Worm (Caenorhabditis elegans) whole organism, young adult: ENCODE data around the gene F26A1.4.
A peak's percentile ranks its signal among the peaks of the same experiment; 100 is the strongest.

Experiments
- B0035.1 ChIP-seq: sonication (generic microtip); optimal IDR thresholded peaks from 2 replicates; lab custom pipeline; 2016; ENCODE audit warnings: missing genetic modification characterization, mild to moderate bottlenecking, missing compliant biosample characterization, missing genotype, missing genetic modification reagents
- C17E4.6 ChIP-seq: fragments of 200-800 bp; sonication (Bioruptor generic); IDR thresholded peaks from 2 replicates; pipeline ENCODE4 v1.3.6; 2022; ENCODE audit warnings: missing genetic modification reagents, missing genetic modification characterization, missing compliant biosample characterization
- F57A8.1 ChIP-seq: fragments of 200-800 bp; sonication (Bioruptor generic); optimal IDR thresholded peaks from 2 replicates; lab custom pipeline; 2018; ENCODE audit warnings: mild to moderate bottlenecking, missing genetic modification characterization, moderate library complexity, missing compliant biosample characterization
- K11D2.4 ChIP-seq: fragments of 200-800 bp; sonication (Bioruptor generic); IDR thresholded peaks from 2 replicates; pipeline ENCODE4 v1.3.6; 2022; ENCODE audit warnings: missing genetic modification reagents, missing genetic modification characterization, missing compliant biosample characterization
- K12H6.12 ChIP-seq: fragments of 200-800 bp; sonication (Bioruptor generic); optimal IDR thresholded peaks from 2 replicates; lab custom pipeline; 2018; ENCODE audit warnings: mild to moderate bottlenecking, missing genetic modification characterization, missing compliant biosample characterization
- T26A5.8 ChIP-seq: sonication (generic microtip); optimal IDR thresholded peaks from 2 replicates; lab custom pipeline; 2016; ENCODE audit warnings: missing genetic modification characterization, missing compliant biosample characterization
- Y67H2A.10 ChIP-seq: fragments of 200-800 bp; sonication (Bioruptor generic); conservative IDR thresholded peaks from 2 replicates; pipeline ENCODE4 v1.3.6; 2022; ENCODE audit warnings: missing genetic modification reagents, missing genetic modification characterization, missing compliant biosample characterization
- Y79H2A.3 ChIP-seq: fragments of 200-800 bp; sonication (Bioruptor generic); conservative IDR thresholded peaks from 2 replicates; pipeline ENCODE4 v1.3.6; 2022; ENCODE audit warnings: missing genetic modification reagents, missing genetic modification characterization, missing compliant biosample characterization
- ZK185.1 ChIP-seq: sonication (generic microtip); optimal IDR thresholded peaks from 2 replicates; lab custom pipeline; 2016; ENCODE audit warnings: mild to moderate bottlenecking, missing genetic modification characterization, missing compliant biosample characterization; ENCODE audit not compliant: poor library complexity, severe bottlenecking
- ama-1 ChIP-seq, 3 experiments: fragments of 150-350 bp in 1 of 3; sonication (generic microtip) in 2 of 3; optimal IDR thresholded peaks; 2 replicates each; lab custom pipeline; 2014 to 2018; ENCODE audit warnings: missing biosample characterization in 2 of 3, missing genetic modification characterization in 2 of 3, missing genetic modification reagents in 2 of 3
- athp-1 ChIP-seq: sonication (generic microtip); optimal IDR thresholded peaks from 2 replicates; lab custom pipeline; 2017; ENCODE audit warnings: mild to moderate bottlenecking, missing genetic modification characterization, missing compliant biosample characterization
- ccch-3 ChIP-seq: fragments of 200-800 bp; sonication (Bioruptor generic); optimal IDR thresholded peaks from 2 replicates; lab custom pipeline; 2018; ENCODE audit warnings: mild to moderate bottlenecking, missing genetic modification characterization, missing compliant biosample characterization
- cebp-1 ChIP-seq, 2 experiments: fragments of 200-800 bp in 1 of 2; sonication (Bioruptor generic) in 1 of 2; sonication (generic microtip) in 1 of 2; IDR thresholded peaks in 1 of 2; optimal IDR thresholded peaks in 1 of 2; 2 replicates each; pipeline versions ENCODE4 v1.3.6 to Lab custom; 2017 to 2022; ENCODE audit warnings: missing compliant biosample characterization in 2 of 2, missing genetic modification characterization in 2 of 2, mild to moderate bottlenecking in 1 of 2, missing genetic modification reagents in 1 of 2, moderate library complexity in 1 of 2
- ceh-79 ChIP-seq: sonication (generic microtip); optimal IDR thresholded peaks from 2 replicates; lab custom pipeline; 2017; ENCODE audit warnings: mild to moderate bottlenecking, missing genetic modification characterization, missing compliant biosample characterization
- fkh-3 ChIP-seq: sonication (generic microtip); optimal IDR thresholded peaks from 2 replicates; lab custom pipeline; 2016; ENCODE audit warnings: mild to moderate bottlenecking, missing genetic modification characterization, missing compliant biosample characterization
- him-1 ChIP-seq: sonication (generic microtip); optimal IDR thresholded peaks from 2 replicates; lab custom pipeline; 2016; ENCODE audit warnings: missing genotype, missing genetic modification reagents, missing genetic modification characterization, missing compliant biosample characterization
- hmg-20 ChIP-seq: fragments of 200-800 bp; sonication (Bioruptor generic); IDR thresholded peaks from 2 replicates; pipeline ENCODE4 v1.3.6; 2022; ENCODE audit warnings: missing genetic modification reagents, missing genetic modification characterization, missing compliant biosample characterization
- hsf-1 ChIP-seq: fragments of 200-800 bp; sonication (Bioruptor generic); IDR thresholded peaks from 2 replicates; pipeline ENCODE4 v1.3.6; 2022; ENCODE audit warnings: missing genetic modification reagents, missing genetic modification characterization, missing compliant biosample characterization
- lin-40 ChIP-seq: sonication (generic microtip); optimal IDR thresholded peaks from 2 replicates; lab custom pipeline; 2016; ENCODE audit warnings: missing genetic modification characterization, mild to moderate bottlenecking, missing compliant biosample characterization, missing genotype, missing genetic modification reagents
- lin-54 ChIP-seq: fragments of 200-800 bp; sonication (Bioruptor generic); optimal IDR thresholded peaks from 2 replicates; lab custom pipeline; 2018; ENCODE audit warnings: mild to moderate bottlenecking, missing genetic modification characterization, missing compliant biosample characterization
- madf-6 ChIP-seq: fragments of 200-800 bp; sonication (Bioruptor generic); IDR thresholded peaks from 2 replicates; pipeline ENCODE4 v1.3.6; 2022; ENCODE audit warnings: missing genetic modification reagents, missing genetic modification characterization, missing compliant biosample characterization
- mcd-1 ChIP-seq: fragments of 200-800 bp; sonication (Bioruptor generic); IDR thresholded peaks from 2 replicates; pipeline ENCODE4 v1.3.6; 2022; ENCODE audit warnings: missing genetic modification reagents, missing genetic modification characterization, missing compliant biosample characterization
- nhr-179 ChIP-seq: sonication (generic microtip); optimal IDR thresholded peaks from 2 replicates; lab custom pipeline; 2016; ENCODE audit warnings: mild to moderate bottlenecking, missing genetic modification characterization, missing compliant biosample characterization
- nhr-27 ChIP-seq: fragments of 200-800 bp; sonication (Bioruptor generic); optimal IDR thresholded peaks from 2 replicates; lab custom pipeline; 2018; ENCODE audit warnings: mild to moderate bottlenecking, missing genetic modification characterization, moderate library complexity, missing compliant biosample characterization
- repo-1 ChIP-seq: sonication (generic microtip); optimal IDR thresholded peaks from 2 replicates; lab custom pipeline; 2017; ENCODE audit warnings: mild to moderate bottlenecking, missing genetic modification characterization, missing compliant biosample characterization
- sea-2 ChIP-seq: fragments of 200-800 bp; sonication (Bioruptor generic); IDR thresholded peaks from 2 replicates; pipeline ENCODE4 v1.3.6; 2022; ENCODE audit warnings: missing genetic modification characterization, missing compliant biosample characterization
- snpc-1.1 ChIP-seq: sonication (generic microtip); optimal IDR thresholded peaks from 2 replicates; lab custom pipeline; 2017; ENCODE audit warnings: missing genetic modification characterization, mild to moderate bottlenecking, missing compliant biosample characterization, antibody characterized with exemption, moderate library complexity, missing genotype, missing genetic modification reagents; ENCODE audit not compliant: insufficient read depth
- snpc-4 ChIP-seq, 5 experiments: fragments of 150-350 bp in 1 of 5; sonication (generic microtip) in 4 of 5; optimal IDR thresholded peaks; 2 replicates each; lab custom pipeline; 2014 to 2018; ENCODE audit warnings: missing genetic modification characterization in 5 of 5, missing biosample characterization in 3 of 5, antibody characterized with exemption in 2 of 5, mild to moderate bottlenecking in 2 of 5, missing compliant biosample characterization in 2 of 5, missing genotype in 2 of 5, moderate library complexity in 2 of 5, missing genetic modification reagents in 1 of 5
- sptf-2 ChIP-seq: fragments of 200-800 bp; sonication (Bioruptor generic); optimal IDR thresholded peaks from 2 replicates; lab custom pipeline; 2018; ENCODE audit warnings: mild to moderate bottlenecking, missing genetic modification characterization, missing compliant biosample characterization
- tbp1 ChIP-seq: fragments of 200-800 bp; sonication (Bioruptor generic); optimal IDR thresholded peaks from 2 replicates; lab custom pipeline; 2018; ENCODE audit warnings: mild to moderate bottlenecking, missing genetic modification characterization, missing compliant biosample characterization
- tlf-1 ChIP-seq: fragments of 200-800 bp; sonication (Bioruptor generic); optimal IDR thresholded peaks from 2 replicates; lab custom pipeline; 2018; ENCODE audit warnings: mild to moderate bottlenecking, missing genetic modification characterization, missing compliant biosample characterization
- ztf-28 ChIP-seq: fragments of 200-800 bp; sonication (Bioruptor generic); IDR thresholded peaks from 2 replicates; pipeline ENCODE4 v1.3.6; 2022; ENCODE audit warnings: missing genetic modification reagents, missing genetic modification characterization, missing compliant biosample characterization

The F26A1.4 gene

ce11 chrIII:4796039-4796438 lies 21.3 kb upstream of the F26A1.4 start (continued):
- TF ChIP-seq repo-1 (tag; lab: Kevin White, UChicago) (peak; percentile 18), lin-40 (tag; lab: Kevin White, UChicago) (peak; percentile 23), tlf-1 (GFP tag; lab: Kevin White, UChicago) (peak; percentile 19), him-1 (tag; lab: Kevin White, UChicago) (no peak), hmg-20 (no peak), Y79H2A.3 (GFP tag; lab: Robert Waterston, UW) (no peak), snpc-1.1 (tag; lab: Kevin White, UChicago) (peak; percentile 30), ama-1 (optimal IDR thresholded peaks at IDR 0.05; lab: Kevin White, UChicago) (no peak), ama-1 (GFP tag; optimal IDR thresholded peaks at IDR 0.05; lab: Kevin White, UChicago) (no peak), Y67H2A.10 (no peak), ZK185.1 (tag; lab: Kevin White, UChicago) (peak; percentile 47), tbp1 (GFP tag; lab: Kevin White, UChicago) (peak; percentile 48), athp-1 (peak; percentile 73), K11D2.4 (GFP tag; lab: Robert Waterston, UW) (peak; percentile 20; the same call in 1 of the 2 replicates), ceh-79 (tag; lab: Kevin White, UChicago) (no peak), sptf-2 (GFP tag; lab: Kevin White, UChicago) (no peak), K12H6.12 (tag; lab: Kevin White, UChicago) (peak; percentile 59), snpc-4 (GFP tag; optimal IDR thresholded peaks at IDR 0.05; lab: Kevin White, UChicago) (no peak), snpc-4 (tag; optimal IDR thresholded peaks at IDR 0.05; lab: Kevin White, UChicago) (peak; percentile 13 to 62 (median 54)), nhr-179 (no peak), ztf-28 (no peak), F57A8.1 (no peak), T26A5.8 (no peak), mcd-1 (GFP tag; lab: Robert Waterston, UW) (peak; percentile 59), lin-54 (GFP tag; lab: Kevin White, UChicago) (peak; percentile 56)

ce11 chrIII:4796536-4796935 lies 20.8 kb upstream of the F26A1.4 start, which contains the start of gene tag-325:
TSS of gene tag-325 (plus strand) at chrIII:4796836.
- TF ChIP-seq cebp-1 (GFP tag; IDR thresholded peaks at IDR 0.05; lab: Robert Waterston, UW), result no peak
- peak; percentile 60 for TF ChIP-seq cebp-1 (tag; optimal IDR thresholded peaks at IDR 0.05; lab: Kevin White, UChicago)
- TF ChIP-seq K12H6.12 (tag; lab: Kevin White, UChicago), result no peak
- no peak for TF ChIP-seq T26A5.8

- TF ChIP-seq madf-6 (GFP tag; lab: Robert Waterston, UW) (0 out of 2 replicates have a peak, but pooled peaks have one; percentile 13), fkh-3 (tag; lab: Kevin White, UChicago) (no peak), hsf-1 (GFP tag; lab: Robert Waterston, UW) (0 out of 2 replicates have a peak, but pooled peaks have one; percentile 37)
- TF ChIP-seq, all 124 proteins: peak for 2
Measured at ce11 chrIII:4802707-4803106, 14.6 kb upstream of the F26A1.4 start, which contains the start of gene metl-5. TSS of gene metl-5 (plus strand) at chrIII:4803007.

- TF ChIP-seq sea-2 (GFP tag; lab: Robert Waterston, UW) (no peak), nhr-27 (tag; lab: Kevin White, UChicago) (no peak), ccch-3 (GFP tag; lab: Kevin White, UChicago) (no peak), C17E4.6 (no peak), B0035.1 (tag; lab: Kevin White, UChicago) (no peak)
Measured at ce11 chrIII:4806345-4806744, 11.0 kb upstream of the F26A1.4 start.
